Fruit fly (Drosophila melanogaster): ENCODE data around the gene CG5934.

CG5934 gene

dm6 chr3R:27250907-27251306 is 22.6 kb upstream of the CG5934 start, which contains the start of the genes TTLL6B and TfIIA-L:
Gene TTLL6B, minus strand, starts transcription at chr3R:27251007.
Gene TfIIA-L, plus strand, starts transcription at chr3R:27251112.
- no peak for TF ChIP-seq noc (tag; optimal IDR thresholded peaks at IDR 0.05)

- TF ChIP-seq noc (tag; optimal IDR thresholded peaks at IDR 0.05), result peak; percentile 54
Observed at dm6 chr3R:27253136-27253920, 20.2 kb upstream of the CG5934 start, which contains the start of gene pll. Gene pll, minus strand, starts transcription at chr3R:27253182.

DNA sequence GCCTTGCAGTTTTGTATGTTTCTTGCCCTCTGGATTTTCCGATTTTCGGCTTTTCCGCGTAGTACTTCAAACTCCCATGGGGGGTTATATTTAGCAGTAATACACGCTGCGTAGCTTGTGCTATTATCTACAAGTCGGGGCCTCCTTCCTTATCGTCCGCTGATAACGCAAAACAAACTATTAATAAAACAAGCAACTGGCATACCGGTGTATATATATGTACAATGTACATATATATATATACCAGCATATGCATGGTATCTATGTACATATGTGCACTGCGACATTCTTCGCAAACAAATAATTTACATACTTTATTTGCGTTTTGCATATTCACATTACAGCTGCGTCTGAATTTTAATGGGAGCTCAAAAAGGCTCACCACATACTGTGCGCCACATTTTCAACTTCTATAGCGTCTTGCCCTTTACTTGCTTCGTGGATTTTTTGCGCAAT is 19.6 kb upstream of the CG5934 start:
- no peak for TF ChIP-seq noc (tag; optimal IDR thresholded peaks at IDR 0.05)

dm6 chr3R:27263434-27264215 is 9.9 kb upstream of the CG5934 start, which contains the start of gene woc:
Gene woc, minus strand, starts transcription at chr3R:27264055.
- peak; percentile 33 for TF ChIP-seq noc (tag; optimal IDR thresholded peaks at IDR 0.05)

- no peak for TF ChIP-seq noc (tag; optimal IDR thresholded peaks at IDR 0.05)
Observed at dm6 chr3R:27265330-27265729, 8.2 kb upstream of the CG5934 start, which contains the start of the genes CG14262 and CG14260. Gene CG14262, minus strand, starts transcription at chr3R:27265430. Gene CG14260, plus strand, starts transcription at chr3R:27265457.

DNA sequence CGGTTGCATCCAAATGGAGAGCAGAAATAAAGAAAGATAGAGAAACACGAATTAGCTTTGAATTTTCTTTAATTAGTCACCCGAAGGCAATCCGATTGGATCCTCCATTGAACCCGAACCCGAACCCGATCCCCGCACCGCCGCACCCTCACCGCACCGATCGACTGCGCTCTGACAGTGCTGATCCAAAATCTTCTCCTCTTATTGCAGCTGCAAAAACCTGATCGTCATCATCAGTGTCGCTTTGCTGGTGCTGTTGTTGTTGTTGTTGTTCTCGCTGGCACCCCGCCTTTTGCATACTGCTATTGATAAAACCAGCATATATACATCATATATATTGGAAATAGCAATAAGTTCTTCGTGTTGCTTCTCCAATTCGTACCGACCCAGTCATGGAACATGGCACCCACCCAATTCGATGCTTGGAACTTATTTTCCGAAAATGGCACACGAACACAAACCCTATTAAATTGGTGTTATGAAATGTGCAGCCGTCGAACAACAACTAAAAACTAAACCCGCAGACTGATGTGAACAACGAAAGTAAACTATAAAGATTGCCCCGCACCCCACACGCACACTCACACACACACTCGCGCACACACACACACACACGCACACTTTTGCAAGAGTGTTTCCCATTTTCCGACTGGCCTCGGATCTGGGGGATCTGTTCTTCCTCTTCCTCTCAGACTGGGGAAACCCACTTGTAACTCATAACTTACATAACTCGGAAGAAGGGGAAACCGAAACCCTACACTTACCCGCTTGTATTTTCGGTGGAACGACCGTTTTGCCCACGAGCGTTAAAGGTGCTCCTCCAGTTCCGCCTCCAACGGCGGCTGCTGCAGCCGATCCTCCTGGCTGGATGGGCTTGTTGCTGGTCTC is 2.9 kb upstream of the CG5934 start:
- no peak for TF ChIP-seq noc (tag; optimal IDR thresholded peaks at IDR 0.05)

dm6 chr3R:27272233-27272632 is 1.3 kb upstream of the CG5934 start:
- TF ChIP-seq noc (tag; optimal IDR thresholded peaks at IDR 0.05), result no peak

- peak; percentile 24 for TF ChIP-seq noc (tag; optimal IDR thresholded peaks at IDR 0.05)
Observed at dm6 chr3R:27274533-27275447, 1.3 kb downstream of the CG5934 start, which contains the start of gene CG5938. Gene CG5938, plus strand, starts transcription at chr3R:27274794.

- no peak for TF ChIP-seq noc (tag; optimal IDR thresholded peaks at IDR 0.05)
Observed at dm6 chr3R:27279478-27279877, 6.0 kb downstream of the CG5934 start.

DNA sequence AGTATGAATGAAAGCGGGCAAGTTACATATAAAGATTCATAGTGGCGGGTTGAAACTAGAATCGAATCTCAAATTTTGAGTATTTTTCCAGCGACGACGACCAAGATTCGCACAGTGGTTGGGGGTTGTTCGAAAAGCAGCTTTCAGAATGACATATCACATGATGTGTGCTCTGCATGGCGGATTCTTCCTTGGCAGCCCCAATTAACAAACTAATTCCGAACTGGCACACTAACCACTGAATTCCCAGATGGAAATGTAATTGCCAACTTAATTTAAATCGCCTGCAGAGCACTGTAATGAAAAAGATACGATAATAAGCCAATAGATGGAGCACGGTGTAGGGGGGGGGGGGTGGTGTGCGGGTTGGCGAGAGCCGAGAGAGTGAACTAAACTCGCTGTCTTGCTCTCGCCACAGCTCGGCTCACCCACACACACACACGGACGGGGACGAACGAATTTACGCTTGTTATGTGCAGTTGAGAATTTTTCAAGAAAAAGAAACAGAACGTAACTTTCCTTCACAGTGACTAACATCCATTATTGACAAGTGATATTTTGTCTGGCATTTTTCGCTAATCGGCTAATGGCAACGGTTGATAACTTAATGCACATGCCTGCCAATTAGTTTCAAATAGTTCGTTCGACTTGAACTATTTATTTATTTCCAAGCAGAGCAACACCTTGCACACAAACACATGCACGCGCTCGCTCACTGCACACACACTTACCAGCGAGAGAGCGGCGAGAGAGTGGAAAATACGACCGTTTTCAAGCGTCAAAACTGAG is 7.7 kb downstream of the CG5934 start:
- peak; percentile 92 for TF ChIP-seq noc (tag; optimal IDR thresholded peaks at IDR 0.05)

dm6 chr3R:27281811-27282131 is 8.3 kb downstream of the CG5934 start:
- TF ChIP-seq noc (tag; optimal IDR thresholded peaks at IDR 0.05), result no peak

DNA sequence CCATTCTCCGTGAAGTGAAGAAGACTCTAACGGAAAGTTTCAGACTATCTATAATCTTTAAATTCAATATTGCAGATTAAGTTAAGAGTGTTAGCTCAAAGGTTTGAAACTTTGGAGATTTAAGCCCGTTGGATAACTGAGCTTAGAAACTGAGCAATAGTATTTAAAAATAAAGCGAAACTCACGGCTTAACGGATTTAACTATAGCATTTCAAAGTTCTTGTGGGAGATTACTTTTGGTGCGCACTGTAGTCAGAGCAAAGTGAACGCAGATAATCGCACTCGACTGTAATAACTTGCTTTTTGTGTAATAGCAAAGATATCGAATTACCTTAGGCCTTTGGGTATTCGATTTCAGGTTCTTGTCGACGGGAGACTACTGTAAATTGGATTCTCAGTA is 8.8 kb downstream of the CG5934 start, which contains the start of gene mrt:
mrt (minus strand) TSS at position 376 of the 400 bp plus-strand sequence.
- TF ChIP-seq noc (tag; optimal IDR thresholded peaks at IDR 0.05), result peak; percentile 63

DNA sequence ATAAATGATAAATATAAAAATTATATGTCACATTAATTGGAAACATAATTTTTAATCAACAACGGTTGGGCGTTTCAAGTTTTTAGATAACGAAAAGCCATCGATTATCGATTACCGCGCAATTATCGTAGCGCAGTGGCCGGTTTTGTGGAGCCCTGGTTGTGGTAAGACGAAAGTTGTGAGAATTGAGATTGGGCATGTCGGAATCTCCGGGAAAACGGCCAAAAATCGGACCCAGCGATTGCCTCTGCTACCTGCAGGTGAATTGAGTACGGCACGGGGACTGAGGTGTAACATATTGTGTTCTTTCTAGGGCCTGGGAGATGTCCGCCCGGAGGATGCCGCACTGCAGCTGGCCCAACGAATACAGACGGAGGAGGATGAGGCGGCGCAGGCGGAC is 10.1 kb downstream of the CG5934 start, which contains the start of gene CG3368:
CG3368 (plus strand) TSS at position 136 of the 400 bp plus-strand sequence.
- TF ChIP-seq noc (tag; optimal IDR thresholded peaks at IDR 0.05), result no peak

All from whole organism, larva.